Fruit fly (Drosophila melanogaster): ENCODE results near the gene CG12795.
A peak's percentile ranks its signal among the peaks of the same experiment; 100 is the strongest.

The CG12795 gene

DNA sequence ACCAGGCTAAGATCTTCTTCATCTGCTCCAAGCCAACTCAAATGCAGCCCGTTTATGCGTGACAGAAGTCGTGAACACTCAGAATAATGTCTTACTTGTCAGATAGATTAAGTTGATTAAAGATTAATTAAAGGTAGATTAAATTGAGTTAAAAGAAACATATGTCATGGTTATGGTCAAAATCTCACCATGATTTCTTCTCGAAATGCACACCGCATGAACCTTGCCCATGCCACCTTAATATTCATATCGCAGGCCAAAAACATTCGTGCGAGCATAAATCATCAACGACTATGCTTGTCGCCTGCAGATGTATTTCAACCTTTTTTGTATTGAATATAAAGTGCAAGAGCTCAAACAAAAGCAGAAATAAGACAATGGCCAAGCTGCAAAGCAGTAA is 15.2 kb upstream of the CG12795 start (continued):
- TF ChIP-seq gce (GFP tag; IDR thresholded peaks at IDR 0.05) (peak; percentile 71; the same call in 1 of the 3 replicates), lmd (GFP tag; IDR thresholded peaks at IDR 0.05) (no peak), Fer3 (tag; optimal IDR thresholded peaks at IDR 0.05) (peak; percentile 36), CG12299 (tag; optimal IDR thresholded peaks at IDR 0.05) (no peak), CG2202 (tag; optimal IDR thresholded peaks at IDR 0.05) (no peak), CG15073 (GFP tag; optimal IDR thresholded peaks at IDR 0.05) (no peak), lilli (GFP tag; optimal IDR thresholded peaks at IDR 0.05) (no peak), CG32772 (GFP tag; IDR thresholded peaks at IDR 0.05) (no peak), Dip2 (GFP tag; IDR thresholded peaks at IDR 0.05) (no peak), cg (GFP tag; optimal IDR thresholded peaks at IDR 0.05) (no peak), CG42726 (GFP tag; IDR thresholded peaks at IDR 0.05; ENCODE audit: partially characterized antibody) (no peak), Dbx (GFP tag; IDR thresholded peaks at IDR 0.05) (no peak), CG17328 (GFP tag; IDR thresholded peaks at IDR 0.05) (peak; percentile 72), CG1792 (GFP tag; optimal IDR thresholded peaks at IDR 0.05) (no peak), HmgD (GFP tag; optimal IDR thresholded peaks at IDR 0.05) (no peak), z (GFP tag; IDR thresholded peaks at IDR 0.05) (no peak), CG4730 (GFP tag; IDR thresholded peaks at IDR 0.05) (0 out of 2 replicates have a peak, but pooled peaks have one; percentile 14), CG8089 (GFP tag; optimal IDR thresholded peaks at IDR 0.05) (peak; percentile 4), Six4 (GFP tag; optimal IDR thresholded peaks at IDR 0.05) (no peak), B-H1 (GFP tag; IDR thresholded peaks at IDR 0.05) (peak; percentile 42; the same call in 2 of the 3 replicates), org-1 (GFP tag; optimal IDR thresholded peaks at IDR 0.05) (peak; percentile 53), da (GFP tag; optimal IDR thresholded peaks at IDR 0.05) (no peak), CG43689 (GFP tag; IDR thresholded peaks at IDR 0.05) (peak; percentile 62), CG6813 (GFP tag; optimal IDR thresholded peaks at IDR 0.05) (peak; percentile 49), D19A (tag; optimal IDR thresholded peaks at IDR 0.05) (peak; percentile 31), CG12942 (GFP tag; optimal IDR thresholded peaks at IDR 0.05) (no peak), BEAF-32 (GFP tag; optimal IDR thresholded peaks at IDR 0.05) (no peak), bowl (GFP tag; IDR thresholded peaks at IDR 0.05) (peak; percentile 46; the same call in 1 of the 2 replicates), zen (tag; optimal IDR thresholded peaks at IDR 0.05) (peak; percentile 57), ttk (GFP tag; IDR thresholded peaks at IDR 0.05) (0 out of 2 replicates have a peak, but pooled peaks have one; percentile 41), CG15011 (GFP tag; optimal IDR thresholded peaks at IDR 0.05) (no peak), schlank (tag; optimal IDR thresholded peaks at IDR 0.05) (no peak), CG30431 (GFP tag; optimal IDR thresholded peaks at IDR 0.05) (no peak), CG18619 (GFP tag; optimal IDR thresholded peaks at IDR 0.05) (no peak), Ssrp (tag; optimal IDR thresholded peaks at IDR 0.05) (peak; percentile 25), gro (GFP tag; optimal IDR thresholded peaks at IDR 0.05) (no peak), GATAe (GFP tag; conservative IDR thresholded peaks at IDR 0.05) (no peak), bsh (GFP tag; optimal IDR thresholded peaks at IDR 0.05) (peak; percentile 46 to 80), inv (GFP tag; IDR thresholded peaks at IDR 0.05; ENCODE audit: partially characterized antibody) (no peak), CG17912 (GFP tag; optimal IDR thresholded peaks at IDR 0.05) (no peak), Poxn (GFP tag; IDR thresholded peaks at IDR 0.05) (no peak), CG34422 (GFP tag; IDR thresholded peaks at IDR 0.05) (peak; percentile 67; the same call in 2 of the 3 replicates), CG2120 (GFP tag; optimal IDR thresholded peaks at IDR 0.05) (no peak), E2f2 (GFP tag; IDR thresholded peaks at IDR 0.05) (peak; percentile 37; the same call in 1 of the 2 replicates), gfzf (GFP tag; optimal IDR thresholded peaks at IDR 0.05) (no peak), Hr78 (GFP tag; optimal IDR thresholded peaks at IDR 0.05) (peak in 1 of 2 experiments; percentile 12), wor (GFP tag; IDR thresholded peaks at IDR 0.05) (0 out of 2 replicates have a peak, but pooled peaks have one; percentile 24), lov (optimal IDR thresholded peaks at IDR 0.05) (no peak), lov (GFP tag; IDR thresholded peaks at IDR 0.05) (peak; percentile 73; the same call in 2 of the 3 replicates), jigr1 (GFP tag; IDR thresholded peaks at IDR 0.05) (0 out of 3 replicates have a peak, but pooled peaks have one; percentile 35), Adf1 (GFP tag; IDR thresholded peaks at IDR 0.05) (no peak)
